Worm (Caenorhabditis elegans): ENCODE measurements around the gene K02E11.3.

- TF ChIP-seq mdl-1 (tag; optimal IDR thresholded peaks at IDR 0.05) (no peak), nhr-19 (GFP tag; conservative IDR thresholded peaks at IDR 0.05) (no peak)
These were observed 35.6 kb upstream of the K02E11.3 start, which contains the start of the genes srt-74 and F40G12.9 for ce11 chrV:14282222-14282709.
